Fruit fly (Drosophila melanogaster): ENCODE results near the gene Msh6.
A peak's percentile ranks its signal among the peaks of the same experiment; 100 is the strongest.

Msh6 gene

dm6 chr3L:15158330-15159114 lies at the start of gene Msh6, which contains the start of gene Prp31 (continued):
- TF ChIP-seq CG16779 (tag; optimal IDR thresholded peaks at IDR 0.05) (no peak), CG8632 (GFP tag; optimal IDR thresholded peaks at IDR 0.05) (no peak), CG11294 (GFP tag; IDR thresholded peaks at IDR 0.05) (peak; percentile 41; the same call in 1 of the 2 replicates), CG6808 (GFP tag; optimal IDR thresholded peaks at IDR 0.05) (no peak), CG9139 (GFP tag; optimal IDR thresholded peaks at IDR 0.05) (no peak), esn (GFP tag; optimal IDR thresholded peaks at IDR 0.05) (peak; percentile 76), Ets21C (GFP tag; optimal IDR thresholded peaks at IDR 0.05) (peak; percentile 55), CG6854 (GFP tag; optimal IDR thresholded peaks at IDR 0.05) (no peak), Eip93F (GFP tag; optimal IDR thresholded peaks at IDR 0.05) (no peak)

dm6 chr3L:15207544-15207943 lies 49.2 kb upstream of the Msh6 start, which contains the start of gene Prx1:
TSS of gene Prx1 (plus strand) at chr3L:15207844.
- TF ChIP-seq svp (GFP tag) = peak; percentile 15
- no peak for TF ChIP-seq dac (GFP tag; optimal IDR thresholded peaks at IDR 0.05)

- TF ChIP-seq Eip78C (GFP tag) (peak; percentile 78), CG32006 (GFP tag; optimal IDR thresholded peaks at IDR 0.05) (peak; percentile 33), acj6 (GFP tag; optimal IDR thresholded peaks at IDR 0.05) (peak; percentile 6), OdsH (GFP tag; optimal IDR thresholded peaks at IDR 0.05) (no peak), salr (GFP tag; optimal IDR thresholded peaks at IDR 0.05) (peak in 1 of 2 experiments; percentile 22), esn (GFP tag; optimal IDR thresholded peaks at IDR 0.05) (peak; percentile 58), CG11762 (GFP tag; optimal IDR thresholded peaks at IDR 0.05; ENCODE audit: insufficient read depth) (no peak), CG10631 (GFP tag; optimal IDR thresholded peaks at IDR 0.05) (peak; percentile 23), CG11294 (GFP tag; IDR thresholded peaks at IDR 0.05) (no peak)
These were observed 47.7 kb upstream of the Msh6 start for dm6 chr3L:15206058-15206457.

dm6 chr3L:15203585-15203984 lies 45.2 kb upstream of the Msh6 start:
- TF ChIP-seq ss (GFP tag; optimal IDR thresholded peaks at IDR 0.05) (no peak), CG6792 (GFP tag; optimal IDR thresholded peaks at IDR 0.05) (no peak), cyc (GFP tag; optimal IDR thresholded peaks at IDR 0.05) (no peak), CG8119 (GFP tag; IDR thresholded peaks at IDR 0.05) (no peak), Sox15 (GFP tag; optimal IDR thresholded peaks at IDR 0.05) (no peak), CG1621 (tag; optimal IDR thresholded peaks at IDR 0.05) (no peak), CG11294 (GFP tag; IDR thresholded peaks at IDR 0.05) (no peak), CG31627 (GFP tag; optimal IDR thresholded peaks at IDR 0.05) (no peak), Sox102F (GFP tag; optimal IDR thresholded peaks at IDR 0.05) (no peak), CG10669 (GFP tag; optimal IDR thresholded peaks at IDR 0.05) (no peak), esn (GFP tag; optimal IDR thresholded peaks at IDR 0.05) (no peak), Gug (GFP tag; IDR thresholded peaks at IDR 0.05) (no peak)

dm6 chr3L:15203097-15203496 lies 44.7 kb upstream of the Msh6 start:
- TF ChIP-seq Eip78C (GFP tag) (peak; percentile 54), CG6163 (GFP tag; IDR thresholded peaks at IDR 0.05) (no peak), svp (GFP tag) (peak; percentile 11)

dm6 chr3L:15201351-15201750 lies 43.0 kb upstream of the Msh6 start:
- TF ChIP-seq Eip93F (GFP tag; optimal IDR thresholded peaks at IDR 0.05) (no peak), net (GFP tag; optimal IDR thresholded peaks at IDR 0.05) (no peak), Hr39 (GFP tag; optimal IDR thresholded peaks at IDR 0.05) (no peak), OdsH (GFP tag; optimal IDR thresholded peaks at IDR 0.05) (no peak), CG11762 (GFP tag; optimal IDR thresholded peaks at IDR 0.05; ENCODE audit: insufficient read depth) (no peak), spab (GFP tag; optimal IDR thresholded peaks at IDR 0.05) (no peak), topi (GFP tag; optimal IDR thresholded peaks at IDR 0.05) (no peak), CG3032 (tag; optimal IDR thresholded peaks at IDR 0.05) (no peak), CG16779 (tag; optimal IDR thresholded peaks at IDR 0.05) (no peak), cyc (GFP tag; optimal IDR thresholded peaks at IDR 0.05) (no peak), fd59A (GFP tag; optimal IDR thresholded peaks at IDR 0.05) (no peak), CG8632 (GFP tag; optimal IDR thresholded peaks at IDR 0.05) (no peak), CG6854 (GFP tag; optimal IDR thresholded peaks at IDR 0.05) (no peak), pdm3 (GFP tag; optimal IDR thresholded peaks at IDR 0.05) (no peak)
